Fruit fly (Drosophila melanogaster): Measurements from ENCODE around the gene CG13950.

- no peak for TF ChIP-seq psq (optimal IDR thresholded peaks at IDR 0.05)
- TF ChIP-seq usp (GFP tag; optimal IDR thresholded peaks at IDR 0.05): no peak
These were observed 10.9 kb downstream of the CG13950 start for dm6 chr2L:870749-871418.

Measured in whole organism.